Fruit fly (Drosophila melanogaster) whole organism, prepupa: ENCODE measurements around the gene CG7920.

Experiments used
- Blimp-1 ChIP-seq: fragments of 200-800 bp; sonication (Bioruptor generic); optimal IDR thresholded peaks from 3 replicates; lab custom pipeline; 2017; ENCODE audit warnings: missing biosample characterization, missing genetic modification characterization, mild to moderate bottlenecking, moderate library complexity, missing genetic modification reagents
- CG10631 ChIP-seq: fragments of 200-800 bp; sonication (Bioruptor generic); optimal IDR thresholded peaks from 2 replicates; lab custom pipeline; 2016; ENCODE audit warnings: missing biosample characterization, missing genetic modification characterization
- CG10669 ChIP-seq: fragments of 200-800 bp; sonication (Bioruptor generic); optimal IDR thresholded peaks from 3 replicates; lab custom pipeline; 2018; ENCODE audit warnings: missing biosample characterization, mild to moderate bottlenecking, missing genetic modification characterization, moderate library complexity
- CG11762 ChIP-seq: fragments of 200-800 bp; sonication (Bioruptor generic); optimal IDR thresholded peaks from 3 replicates; lab custom pipeline; 2016; ENCODE audit warnings: missing biosample characterization, missing genetic modification characterization; ENCODE audit not compliant: insufficient read depth
- CG11902 ChIP-seq: fragments of 200-800 bp; sonication (Bioruptor generic); optimal IDR thresholded peaks from 3 replicates; lab custom pipeline; 2016; ENCODE audit warnings: missing biosample characterization, missing genetic modification characterization
- CG1621 ChIP-seq: fragments of 200-800 bp; sonication (Bioruptor generic); optimal IDR thresholded peaks from 3 replicates; lab custom pipeline; 2018; ENCODE audit warnings: missing biosample characterization, mild to moderate bottlenecking, missing genetic modification characterization
- CG31627 ChIP-seq: fragments of 200-800 bp; sonication (Bioruptor generic); optimal IDR thresholded peaks from 3 replicates; lab custom pipeline; 2016; ENCODE audit warnings: missing biosample characterization, missing genetic modification characterization
- CG3919 ChIP-seq: fragments of 200-800 bp; sonication (Bioruptor generic); optimal IDR thresholded peaks from 3 replicates; lab custom pipeline; 2016; ENCODE audit warnings: missing biosample characterization, missing genetic modification characterization
- CG4318 ChIP-seq: fragments of 200-800 bp; sonication (Bioruptor generic); optimal IDR thresholded peaks from 3 replicates; lab custom pipeline; 2017; ENCODE audit warnings: missing biosample characterization, mild to moderate bottlenecking, missing genetic modification characterization
- CG6163 ChIP-seq: fragments of 200-800 bp; sonication (Bioruptor generic); IDR thresholded peaks from 3 replicates; pipeline ENCODE4 v1.3.6; 2022; ENCODE audit warnings: missing biosample characterization, missing genetic modification characterization
- CG6276 ChIP-seq: fragments of 200-800 bp; sonication (Bioruptor generic); optimal IDR thresholded peaks from 2 replicates; lab custom pipeline; 2017; ENCODE audit warnings: missing biosample characterization, mild to moderate bottlenecking, missing genetic modification characterization
- CG6792 ChIP-seq: fragments of 200-800 bp; sonication (Bioruptor generic); optimal IDR thresholded peaks from 3 replicates; lab custom pipeline; 2016; ENCODE audit warnings: missing biosample characterization, missing genetic modification characterization
- CG6808 ChIP-seq: fragments of 200-800 bp; sonication (Bioruptor generic); optimal IDR thresholded peaks from 3 replicates; lab custom pipeline; 2017; ENCODE audit warnings: missing biosample characterization, missing genetic modification characterization, mild to moderate bottlenecking, moderate library complexity, missing genetic modification reagents
- CG6854 ChIP-seq: fragments of 200-800 bp; sonication (Bioruptor generic); optimal IDR thresholded peaks from 2 replicates; lab custom pipeline; 2017; ENCODE audit warnings: missing biosample characterization, mild to moderate bottlenecking, missing genetic modification characterization
- CG8119 ChIP-seq: fragments of 200-800 bp; sonication (Bioruptor generic); IDR thresholded peaks from 3 replicates; pipeline ENCODE4 v1.3.6; 2022; ENCODE audit warnings: missing biosample characterization, missing genetic modification characterization
- CG8319 ChIP-seq: fragments of 200-800 bp; sonication (Bioruptor generic); optimal IDR thresholded peaks from 3 replicates; lab custom pipeline; 2016; ENCODE audit warnings: missing biosample characterization, missing genetic modification characterization
- CG8632 ChIP-seq: fragments of 200-800 bp; sonication (Bioruptor generic); optimal IDR thresholded peaks from 3 replicates; lab custom pipeline; 2016; ENCODE audit warnings: missing biosample characterization, missing genetic modification characterization
- Eip75B ChIP-seq: fragments of 200-800 bp; sonication (Bioruptor generic); optimal IDR thresholded peaks from 3 replicates; lab custom pipeline; 2016; ENCODE audit warnings: missing biosample characterization, missing genetic modification characterization
- Eip78C ChIP-seq: fragments of 200-800 bp; sonication (Bioruptor generic); peaks from one replicate; lab custom pipeline; 2016; ENCODE audit warnings: missing biosample characterization, missing genetic modification characterization
- Eip93F ChIP-seq: fragments of 200-800 bp; sonication (Bioruptor generic); optimal IDR thresholded peaks from 2 replicates; lab custom pipeline; 2016; ENCODE audit warnings: missing biosample characterization, mild to moderate bottlenecking, missing genetic modification characterization
- Gug ChIP-seq: fragments of 200-800 bp; sonication (Bioruptor generic); IDR thresholded peaks from 2 replicates; pipeline ENCODE4 v1.3.6; 2022; ENCODE audit warnings: missing biosample characterization, missing genetic modification characterization
- Hr39 ChIP-seq: fragments of 200-800 bp; sonication (Bioruptor generic); optimal IDR thresholded peaks from 2 replicates; lab custom pipeline; 2016; ENCODE audit warnings: missing biosample characterization, missing genetic modification characterization
- Hr4 ChIP-seq: fragments of 200-800 bp; sonication (Bioruptor generic); optimal IDR thresholded peaks from 3 replicates; lab custom pipeline; 2016; ENCODE audit warnings: missing biosample characterization, missing genetic modification characterization
- Lpt ChIP-seq: fragments of 200-800 bp; sonication (Bioruptor generic); optimal IDR thresholded peaks from 3 replicates; lab custom pipeline; 2016; ENCODE audit warnings: missing biosample characterization, missing genetic modification characterization
- Met ChIP-seq: fragments of 200-800 bp; sonication (Bioruptor generic); optimal IDR thresholded peaks from 3 replicates; lab custom pipeline; 2016; ENCODE audit warnings: missing biosample characterization, missing genetic modification characterization
- OdsH ChIP-seq: fragments of 200-800 bp; sonication (Bioruptor generic); optimal IDR thresholded peaks from 3 replicates; lab custom pipeline; 2016; ENCODE audit warnings: missing biosample characterization, missing genetic modification characterization
- Smox ChIP-seq: fragments of 200-800 bp; sonication (Bioruptor generic); optimal IDR thresholded peaks from 3 replicates; lab custom pipeline; 2016; ENCODE audit warnings: missing biosample characterization, missing genetic modification characterization
- Sox102F ChIP-seq: fragments of 200-800 bp; sonication (Bioruptor generic); optimal IDR thresholded peaks from 2 replicates; lab custom pipeline; 2016; ENCODE audit warnings: missing biosample characterization, mild to moderate bottlenecking, missing genetic modification characterization
- Sox14 ChIP-seq: fragments of 200-800 bp; sonication (Bioruptor generic); optimal IDR thresholded peaks from 3 replicates; lab custom pipeline; 2016; ENCODE audit warnings: missing biosample characterization, missing genetic modification characterization
- Sox15 ChIP-seq: fragments of 200-800 bp; sonication (Bioruptor generic); optimal IDR thresholded peaks from 3 replicates; lab custom pipeline; 2016; ENCODE audit warnings: missing biosample characterization, missing genetic modification characterization
- acj6 ChIP-seq: fragments of 200-800 bp; sonication (Bioruptor generic); optimal IDR thresholded peaks from 3 replicates; lab custom pipeline; 2016; ENCODE audit warnings: missing biosample characterization, missing genetic modification characterization
- cyc ChIP-seq: fragments of 200-800 bp; sonication (Bioruptor generic); optimal IDR thresholded peaks from 3 replicates; lab custom pipeline; 2016; ENCODE audit warnings: missing biosample characterization, missing genetic modification characterization
- dsx ChIP-seq: fragments of 200-800 bp; optimal IDR thresholded peaks from 3 replicates; lab custom pipeline; 2019; ENCODE audit warnings: missing biosample characterization, mild to moderate bottlenecking, missing genetic modification characterization, moderate library complexity; ENCODE audit not compliant: poor library complexity, severe bottlenecking
- fkh ChIP-seq: fragments of 200-800 bp; sonication (Bioruptor generic); optimal IDR thresholded peaks from 3 replicates; lab custom pipeline; 2017; ENCODE audit warnings: missing biosample characterization, mild to moderate bottlenecking, missing genetic modification characterization, moderate library complexity
- lz ChIP-seq: fragments of 200-800 bp; sonication (Bioruptor generic); optimal IDR thresholded peaks from 3 replicates; lab custom pipeline; 2016; ENCODE audit warnings: missing biosample characterization, missing genetic modification characterization
- pdm3 ChIP-seq: fragments of 200-800 bp; sonication (Bioruptor generic); optimal IDR thresholded peaks from 3 replicates; lab custom pipeline; 2016; ENCODE audit warnings: missing biosample characterization, missing genetic modification characterization
- salr ChIP-seq, 2 experiments: fragments of 200-800 bp; sonication (Bioruptor generic); optimal IDR thresholded peaks; 3 replicates each; lab custom pipeline; 2016 to 2018; ENCODE audit warnings: missing biosample characterization in 2 of 2, missing genetic modification characterization in 2 of 2, mild to moderate bottlenecking in 1 of 2
- spab ChIP-seq: fragments of 200-800 bp; sonication (Bioruptor generic); optimal IDR thresholded peaks from 2 replicates; lab custom pipeline; 2017; ENCODE audit warnings: missing biosample characterization, mild to moderate bottlenecking, missing genetic modification characterization, missing genetic modification reagents
- ss ChIP-seq, 2 experiments: fragments of 200-800 bp; sonication (Bioruptor generic); optimal IDR thresholded peaks; 2 replicates in 1 of 2; 3 replicates in 1 of 2; lab custom pipeline; 2017 to 2018; ENCODE audit warnings: mild to moderate bottlenecking in 2 of 2, missing biosample characterization in 2 of 2, missing genetic modification characterization in 2 of 2, moderate library complexity in 1 of 2
- svp ChIP-seq: fragments of 200-800 bp; sonication (Bioruptor generic); peaks from one replicate; lab custom pipeline; 2016; ENCODE audit warnings: missing biosample characterization, missing genetic modification characterization
- topi ChIP-seq: fragments of 200-800 bp; sonication (Bioruptor generic); optimal IDR thresholded peaks from 3 replicates; lab custom pipeline; 2016; ENCODE audit warnings: missing biosample characterization, missing genetic modification characterization

CG7920 gene

dm6 chr3R:30061154-30061482 is 46.0 kb upstream of the CG7920 start (continued):
- TF ChIP-seq CG8319 (GFP tag; lab: Kevin White, UChicago) (peak; percentile 97), svp (peak; percentile 99), CG1621 (tag; lab: Kevin White, UChicago) (peak; percentile 88), CG11762 (GFP tag; lab: Kevin White, UChicago) (peak; percentile 89), Sox102F (GFP tag; lab: Kevin White, UChicago) (peak; percentile 94), topi (peak; percentile 97), spab (GFP tag; lab: Kevin White, UChicago) (peak; percentile 89), Hr4 (GFP tag; lab: Kevin White, UChicago) (peak; percentile 83), pdm3 (GFP tag; lab: Kevin White, UChicago) (peak; percentile 90), Smox (peak; percentile 92), CG10669 (GFP tag; lab: Kevin White, UChicago) (peak; percentile 95), Sox14 (GFP tag; lab: Kevin White, UChicago) (peak; percentile 91), CG6854 (GFP tag; lab: Kevin White, UChicago) (peak; percentile 85), salr (GFP tag; optimal IDR thresholded peaks at IDR 0.05; lab: Kevin White, UChicago) (peak; percentile 77 to 78), CG6792 (GFP tag; lab: Kevin White, UChicago) (peak; percentile 96), dsx (GFP tag; lab: Kevin White, UChicago) (peak; percentile 94), cyc (GFP tag; lab: Kevin White, UChicago) (peak; percentile 96), Eip93F (GFP tag; lab: Kevin White, UChicago) (peak; percentile 66), lz (GFP tag; lab: Kevin White, UChicago) (peak; percentile 94), Sox15 (GFP tag; lab: Kevin White, UChicago) (peak; percentile 81), Met (GFP tag; lab: Kevin White, UChicago) (peak; percentile 96), CG6276 (GFP tag; lab: Kevin White, UChicago) (peak; percentile 85), Hr39 (GFP tag; lab: Kevin White, UChicago) (peak; percentile 93), CG11902 (GFP tag; lab: Kevin White, UChicago) (peak; percentile 95), CG31627 (GFP tag; lab: Kevin White, UChicago) (peak; percentile 91), CG3919 (peak; percentile 98), CG10631 (GFP tag; lab: Kevin White, UChicago) (peak; percentile 92), Lpt (GFP tag; lab: Kevin White, UChicago) (peak; percentile 90), Eip75B (GFP tag; lab: Kevin White, UChicago) (peak; percentile 98)

- peak; percentile 56 for TF ChIP-seq fkh
- TF ChIP-seq Gug (GFP tag; lab: Robert Waterston, UW): no peak
These were observed 45.5 kb upstream of the CG7920 start for dm6 chr3R:30060451-30061153.

- TF ChIP-seq dsx (GFP tag; lab: Kevin White, UChicago) (peak; percentile 49), Sox102F (GFP tag; lab: Kevin White, UChicago) (no peak), ss (GFP tag; optimal IDR thresholded peaks at IDR 0.05; lab: Kevin White, UChicago) (peak in 1 of 2 experiments; percentile 7), Eip78C (peak; percentile 57)
- TF ChIP-seq, all 60 proteins: peak for 3
These were observed 44.9 kb upstream of the CG7920 start for dm6 chr3R:30059944-30060343.

- peak; percentile 61 for TF ChIP-seq CG6163 (GFP tag; lab: Robert Waterston, UW)
- no peak for TF ChIP-seq CG11902 (GFP tag; lab: Kevin White, UChicago)
- no peak for TF ChIP-seq CG6792 (GFP tag; lab: Kevin White, UChicago)
- TF ChIP-seq CG10631 (GFP tag; lab: Kevin White, UChicago): no peak
- peak; percentile 41 for TF ChIP-seq lz (GFP tag; lab: Kevin White, UChicago)
- TF ChIP-seq spab (GFP tag; lab: Kevin White, UChicago): no peak
- no peak for TF ChIP-seq CG4318 (GFP tag; lab: Kevin White, UChicago)
- no peak for TF ChIP-seq CG8119 (GFP tag; lab: Robert Waterston, UW)
- TF ChIP-seq OdsH (GFP tag; lab: Kevin White, UChicago): peak; percentile 43
- TF ChIP-seq CG10669 (GFP tag; lab: Kevin White, UChicago): no peak
- TF ChIP-seq svp: peak; percentile 28
- peak; percentile 21 for TF ChIP-seq CG6808 (GFP tag; lab: Kevin White, UChicago)
- TF ChIP-seq Eip78C: peak; percentile 77
- peak; percentile 1 for TF ChIP-seq Blimp-1 (GFP tag; lab: Kevin White, UChicago)
- TF ChIP-seq acj6 (GFP tag; lab: Kevin White, UChicago): peak; percentile 6
- no peak for TF ChIP-seq CG8319 (GFP tag; lab: Kevin White, UChicago)
- TF ChIP-seq CG8632 (GFP tag; lab: Kevin White, UChicago): no peak
- TF ChIP-seq CG6854 (GFP tag; lab: Kevin White, UChicago): peak; percentile 58
- no peak for TF ChIP-seq Sox102F (GFP tag; lab: Kevin White, UChicago)
- no peak for TF ChIP-seq Eip75B (GFP tag; lab: Kevin White, UChicago)
- no peak for TF ChIP-seq Eip93F (GFP tag; lab: Kevin White, UChicago)
These were observed 43.2 kb upstream of the CG7920 start, which contains the start of gene sima for dm6 chr3R:30058057-30058868. TSS of gene sima (plus strand) at chr3R:30058311.
